Worm (Caenorhabditis elegans): ENCODE results near the gene W02B12.11.

ce11 chrII:11427322-11427721 is 46.3 kb upstream of the W02B12.11 start:
- TF ChIP-seq blmp-1 (tag; optimal IDR thresholded peaks at IDR 0.05) (no peak), mab-5 (tag; optimal IDR thresholded peaks at IDR 0.05) (no peak)
